Worm (Caenorhabditis elegans): ENCODE results near the gene F25D1.5.

ce11 chrV:10529600-10529999, 17.0 kb downstream of the F25D1.5 start:
- TF ChIP-seq Y22D7AL.16 (tag; optimal IDR thresholded peaks at IDR 0.05): no peak
- TF ChIP-seq npax-4 (tag; optimal IDR thresholded peaks at IDR 0.05): no peak
- TF ChIP-seq elt-2 (tag; optimal IDR thresholded peaks at IDR 0.05): no peak
- no peak for TF ChIP-seq lin-11 (tag; optimal IDR thresholded peaks at IDR 0.05)
- TF ChIP-seq nfya-1 (tag; optimal IDR thresholded peaks at IDR 0.05): no peak
- no peak for TF ChIP-seq ceh-6 (GFP tag; optimal IDR thresholded peaks at IDR 0.05)
- no peak for TF ChIP-seq fkh-10 (GFP tag; optimal IDR thresholded peaks at IDR 0.05)
